Worm (Caenorhabditis elegans) whole organism, L1 larva: ENCODE data around the gene rpl-39.

Experiments used
- C16A3.4 ChIP-seq: fragments of 150-350 bp; optimal IDR thresholded peaks from 2 replicates; lab custom pipeline; 2014; ENCODE audit warnings: missing biosample characterization, missing genetic modification characterization
- C34B4.2 ChIP-seq: sonication (generic microtip); optimal IDR thresholded peaks from 2 replicates; lab custom pipeline; 2017; ENCODE audit warnings: mild to moderate bottlenecking, missing genetic modification characterization, missing compliant biosample characterization
- F16B12.6 ChIP-seq: fragments of 150-350 bp; optimal IDR thresholded peaks from 2 replicates; lab custom pipeline; 2014; ENCODE audit warnings: missing biosample characterization, missing genetic modification characterization
- aha-1 ChIP-seq: fragments of 150-350 bp; optimal IDR thresholded peaks from 2 replicates; lab custom pipeline; 2014; ENCODE audit warnings: missing biosample characterization, missing genetic modification characterization
- alr-1 ChIP-seq: fragments of 200-800 bp; sonication (Bioruptor generic); optimal IDR thresholded peaks from 2 replicates; lab custom pipeline; 2018; ENCODE audit warnings: borderline replicate concordance, mild to moderate bottlenecking, missing genetic modification characterization, missing compliant biosample characterization
- aly-2 ChIP-seq: fragments of 150-350 bp; optimal IDR thresholded peaks from 2 replicates; lab custom pipeline; 2014; ENCODE audit warnings: missing biosample characterization, missing genetic modification characterization
- blmp-1 ChIP-seq: fragments of 150-350 bp; optimal IDR thresholded peaks from 2 replicates; lab custom pipeline; 2014; ENCODE audit warnings: missing biosample characterization, missing genetic modification characterization
- ceh-8 ChIP-seq: fragments of 200-800 bp; sonication (Bioruptor generic); optimal IDR thresholded peaks from 2 replicates; lab custom pipeline; 2018; ENCODE audit warnings: mild to moderate bottlenecking, missing genetic modification characterization, moderate library complexity, missing compliant biosample characterization
- ceh-82 ChIP-seq, 3 experiments: fragments of 150-350 bp in 1 of 3; sonication (generic microtip) in 2 of 3; optimal IDR thresholded peaks; 2 replicates each; lab custom pipeline; 2014 to 2017; ENCODE audit warnings: missing biosample characterization in 3 of 3, missing genetic modification characterization in 3 of 3
- ces-1 ChIP-seq: fragments of 150-350 bp; optimal IDR thresholded peaks from 2 replicates; lab custom pipeline; 2014; ENCODE audit warnings: missing biosample characterization, missing genetic modification reagents, missing genetic modification characterization
- dpl-1 ChIP-seq, 3 experiments: fragments of 150-350 bp in 2 of 3; sonication (generic microtip) in 1 of 3; optimal IDR thresholded peaks; 2 replicates each; lab custom pipeline; 2014 to 2017; ENCODE audit warnings: missing biosample characterization in 3 of 3, missing genetic modification characterization in 3 of 3, missing genetic modification reagents in 3 of 3
- egl-13 ChIP-seq: sonication (generic microtip); optimal IDR thresholded peaks from 2 replicates; lab custom pipeline; 2016; ENCODE audit warnings: missing genotype, missing genetic modification reagents, missing genetic modification characterization, missing compliant biosample characterization
- egl-27 ChIP-seq, 2 experiments: fragments of 150-350 bp in 1 of 2; sonication (generic microtip); optimal IDR thresholded peaks; 3 replicates each; lab custom pipeline; 2017 to 2018; ENCODE audit warnings: missing biosample characterization in 2 of 2, missing genetic modification characterization in 2 of 2, missing genetic modification reagents in 2 of 2
- elt-3 ChIP-seq, 6 experiments: fragments of 150-350 bp in 1 of 6; sonication (generic microtip); optimal IDR thresholded peaks; 2 replicates each; lab custom pipeline; 2017 to 2018; ENCODE audit warnings: missing biosample characterization in 6 of 6, missing genetic modification characterization in 6 of 6, inconsistent platforms in 1 of 6
- fkh-10 ChIP-seq: sonication (generic microtip); optimal IDR thresholded peaks from 2 replicates; lab custom pipeline; 2017; ENCODE audit warnings: missing biosample characterization, missing genetic modification reagents, missing genetic modification characterization
- hlh-17 ChIP-seq: fragments of 200-800 bp; sonication (Bioruptor generic); optimal IDR thresholded peaks from 2 replicates; lab custom pipeline; 2018; ENCODE audit warnings: missing genetic modification characterization, mild to moderate bottlenecking, missing compliant biosample characterization, moderate library complexity, borderline replicate concordance
- hlh-4 ChIP-seq: sonication (generic microtip); optimal IDR thresholded peaks from 2 replicates; lab custom pipeline; 2016; ENCODE audit warnings: mild to moderate bottlenecking, missing genetic modification characterization, missing compliant biosample characterization
- jun-1 ChIP-seq: fragments of 150-350 bp; optimal IDR thresholded peaks from 2 replicates; lab custom pipeline; 2014; ENCODE audit warnings: missing biosample characterization, missing genetic modification reagents, missing genetic modification characterization
- lin-14 ChIP-seq: fragments of 200-800 bp; sonication (Bioruptor generic); optimal IDR thresholded peaks from 2 replicates; lab custom pipeline; 2018; ENCODE audit warnings: mild to moderate bottlenecking, missing genetic modification characterization, moderate library complexity, missing compliant biosample characterization
- lin-39 ChIP-seq: fragments of 150-350 bp; optimal IDR thresholded peaks from 2 replicates; lab custom pipeline; 2014; ENCODE audit warnings: missing biosample characterization, missing genetic modification reagents, missing genetic modification characterization
- lsy-2 ChIP-seq, 2 experiments: fragments of 150-350 bp; optimal IDR thresholded peaks; 2 replicates each; lab custom pipeline; 2014; ENCODE audit warnings: missing biosample characterization in 2 of 2, missing genetic modification characterization in 2 of 2
- mdl-1 ChIP-seq, 2 experiments: fragments of 150-350 bp; optimal IDR thresholded peaks; 2 replicates each; lab custom pipeline; 2014 to 2017; ENCODE audit warnings: missing biosample characterization in 2 of 2, missing genetic modification characterization in 2 of 2, inconsistent platforms in 1 of 2
- mef-2 ChIP-seq: fragments of 150-350 bp; optimal IDR thresholded peaks from 2 replicates; lab custom pipeline; 2014; ENCODE audit warnings: missing biosample characterization, missing genetic modification characterization
- nhr-11 ChIP-seq: fragments of 150-350 bp; optimal IDR thresholded peaks from 2 replicates; lab custom pipeline; 2014; ENCODE audit warnings: missing biosample characterization, missing genetic modification characterization
- nhr-19 ChIP-seq: fragments of 200-800 bp; sonication (Bioruptor generic); conservative IDR thresholded peaks from 2 replicates; pipeline ENCODE4 v1.3.6; 2022; ENCODE audit warnings: missing genetic modification characterization, missing compliant biosample characterization
- nhr-237 ChIP-seq: fragments of 150-350 bp; optimal IDR thresholded peaks from 2 replicates; lab custom pipeline; 2014; ENCODE audit warnings: missing biosample characterization, missing genetic modification characterization
- nhr-28 ChIP-seq: fragments of 150-350 bp; optimal IDR thresholded peaks from 2 replicates; lab custom pipeline; 2014; ENCODE audit warnings: missing biosample characterization, missing genetic modification characterization
- nhr-47 ChIP-seq: sonication (generic microtip); optimal IDR thresholded peaks from 2 replicates; lab custom pipeline; 2016; ENCODE audit warnings: mild to moderate bottlenecking, missing genetic modification characterization, moderate library complexity, missing compliant biosample characterization
- nhr-76 ChIP-seq: sonication (generic microtip); optimal IDR thresholded peaks from 2 replicates; lab custom pipeline; 2017; ENCODE audit warnings: missing biosample characterization, missing genetic modification characterization
- snpc-4 ChIP-seq: fragments of 150-350 bp; optimal IDR thresholded peaks from 2 replicates; lab custom pipeline; 2014; ENCODE audit warnings: missing biosample characterization, missing genetic modification characterization
- snu-23 ChIP-seq: sonication (generic microtip); optimal IDR thresholded peaks from 2 replicates; lab custom pipeline; 2016; ENCODE audit warnings: missing genetic modification characterization, missing compliant biosample characterization
- tlp-1 ChIP-seq: fragments of 150-350 bp; optimal IDR thresholded peaks from 2 replicates; lab custom pipeline; 2014; ENCODE audit warnings: missing biosample characterization, missing genetic modification characterization
- zag-1 ChIP-seq: fragments of 150-350 bp; optimal IDR thresholded peaks from 2 replicates; lab custom pipeline; 2014; ENCODE audit warnings: missing biosample characterization, missing genetic modification characterization

rpl-39 gene

ce11 chrV:7774143-7774595 is 1.7 kb downstream of the rpl-39 start, which contains the start of gene grl-10:
Gene grl-10, plus strand, starts transcription at chrV:7774545.
- TF ChIP-seq egl-27 (tag; optimal IDR thresholded peaks at IDR 0.05; lab: Kevin White, UChicago), result no peak
- TF ChIP-seq egl-13 (tag; lab: Kevin White, UChicago), result no peak
- TF ChIP-seq elt-3 (tag; optimal IDR thresholded peaks at IDR 0.05; lab: Kevin White, UChicago), result peak in 1 of 6 experiments; percentile 39
- no peak for TF ChIP-seq mef-2
- no peak for TF ChIP-seq C34B4.2 (tag; lab: Kevin White, UChicago)
- TF ChIP-seq mdl-1 (tag; optimal IDR thresholded peaks at IDR 0.05; lab: Kevin White, UChicago), result no peak
- peak; percentile 50 for TF ChIP-seq blmp-1 (tag; lab: Kevin White, UChicago)

DNA sequence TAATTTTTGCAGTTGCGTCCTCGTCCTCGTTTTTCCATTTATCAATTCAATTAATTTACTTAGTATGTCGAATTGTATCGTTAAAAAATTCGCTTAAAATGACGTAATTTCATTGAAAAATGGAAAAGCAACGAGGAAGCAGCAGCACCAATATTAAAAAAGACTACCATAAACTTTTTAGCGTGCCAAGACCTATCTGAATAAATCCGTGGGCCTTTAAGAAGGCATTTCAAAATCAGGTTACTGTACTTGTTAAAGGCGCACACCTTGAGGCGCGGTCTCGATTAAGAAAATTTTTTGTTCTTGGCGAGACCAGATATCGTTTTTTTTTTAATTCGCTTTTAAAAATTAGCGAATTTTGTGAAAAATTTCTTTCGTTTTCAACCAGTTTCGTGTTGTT is 2.2 kb downstream of the rpl-39 start:
- TF ChIP-seq fkh-10, result no peak
- no peak for TF ChIP-seq nhr-11 (tag; lab: Kevin White, UChicago)
- TF ChIP-seq hlh-4 (tag; lab: Kevin White, UChicago), result no peak
- TF ChIP-seq aha-1 (tag; lab: Kevin White, UChicago), result no peak

- TF ChIP-seq egl-13 (tag; lab: Kevin White, UChicago) (no peak), lsy-2 (tag; optimal IDR thresholded peaks at IDR 0.05; lab: Kevin White, UChicago) (no peak), aly-2 (tag; lab: Kevin White, UChicago) (no peak), snpc-4 (no peak), jun-1 (tag; lab: Kevin White, UChicago) (no peak), zag-1 (no peak), snu-23 (GFP tag; lab: Kevin White, UChicago) (no peak), lin-14 (GFP tag; lab: Kevin White, UChicago) (no peak), F16B12.6 (tag; lab: Kevin White, UChicago) (no peak), ces-1 (GFP tag; lab: Kevin White, UChicago) (no peak), blmp-1 (tag; lab: Kevin White, UChicago) (no peak), tlp-1 (tag; lab: Kevin White, UChicago) (no peak)
Observed at ce11 chrV:7770961-7771360, 4.9 kb downstream of the rpl-39 start, which contains the start of gene frpr-3. Gene frpr-3, plus strand, starts transcription at chrV:7771261.

DNA sequence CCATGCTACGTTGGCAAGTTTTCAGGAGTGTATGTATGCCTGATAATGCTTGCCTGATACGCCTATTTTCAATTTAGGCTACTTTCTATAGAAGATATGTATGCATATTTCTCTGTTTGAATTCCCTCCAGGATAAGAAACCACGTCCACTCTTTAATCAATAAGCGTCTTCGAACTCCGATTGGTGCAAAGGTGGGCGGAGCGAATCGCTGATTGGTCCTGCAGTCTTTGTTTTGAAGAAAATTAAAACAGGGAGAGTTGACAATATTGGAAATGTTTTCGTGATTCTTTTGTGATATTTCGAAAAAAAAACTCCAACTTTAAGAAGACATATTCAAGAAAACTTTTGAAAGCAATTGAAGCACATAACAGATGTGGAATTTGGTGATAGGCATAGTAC is 14.0 kb downstream of the rpl-39 start:
- TF ChIP-seq jun-1 (tag; lab: Kevin White, UChicago) (no peak), aly-2 (tag; lab: Kevin White, UChicago) (no peak), nhr-28 (tag; lab: Kevin White, UChicago) (no peak), nhr-76 (tag; lab: Kevin White, UChicago) (no peak), alr-1 (no peak), nhr-47 (tag; lab: Kevin White, UChicago) (no peak), ceh-8 (GFP tag; lab: Kevin White, UChicago) (no peak), hlh-17 (GFP tag; lab: Kevin White, UChicago) (no peak), dpl-1 (GFP tag; optimal IDR thresholded peaks at IDR 0.05; lab: Kevin White, UChicago) (no peak)
- TF ChIP-seq, all 84 proteins: peak for 0

DNA sequence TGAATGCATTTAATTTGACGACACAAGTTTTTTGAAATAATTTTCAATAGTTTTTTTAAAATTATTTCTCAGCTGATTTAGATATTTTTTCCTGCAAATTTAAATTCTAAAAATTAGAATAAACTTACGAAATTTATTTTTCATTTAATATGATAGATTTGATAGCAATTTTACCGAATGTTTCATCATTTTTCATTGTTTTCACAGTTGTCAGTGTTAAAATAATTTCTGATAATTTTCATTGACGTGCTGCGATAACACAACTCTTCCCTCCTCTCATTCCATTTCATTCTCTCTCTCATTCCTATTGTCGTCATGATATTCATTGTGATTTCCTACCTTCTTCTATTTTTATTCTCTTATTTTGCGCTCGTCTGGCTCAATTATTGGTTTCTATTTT is 15.7 kb downstream of the rpl-39 start, which contains the start of gene hint-3:
Gene hint-3, plus strand, starts transcription at position 301 of the 400 bp plus-strand sequence.
- TF ChIP-seq lin-39 (tag; lab: Kevin White, UChicago) (no peak), C16A3.4 (no peak), nhr-19 (GFP tag; lab: Robert Waterston, UW) (no peak), nhr-76 (tag; lab: Kevin White, UChicago) (no peak), egl-27 (tag; optimal IDR thresholded peaks at IDR 0.05; lab: Kevin White, UChicago) (no peak), ceh-82 (tag; optimal IDR thresholded peaks at IDR 0.05; lab: Kevin White, UChicago) (no peak), nhr-237 (tag; lab: Kevin White, UChicago) (no peak)
